Worm (Caenorhabditis elegans): Measurements from ENCODE around the gene vps-37.
A peak's percentile ranks its signal among the peaks of the same experiment; 100 is the strongest.

vps-37 gene

DNA sequence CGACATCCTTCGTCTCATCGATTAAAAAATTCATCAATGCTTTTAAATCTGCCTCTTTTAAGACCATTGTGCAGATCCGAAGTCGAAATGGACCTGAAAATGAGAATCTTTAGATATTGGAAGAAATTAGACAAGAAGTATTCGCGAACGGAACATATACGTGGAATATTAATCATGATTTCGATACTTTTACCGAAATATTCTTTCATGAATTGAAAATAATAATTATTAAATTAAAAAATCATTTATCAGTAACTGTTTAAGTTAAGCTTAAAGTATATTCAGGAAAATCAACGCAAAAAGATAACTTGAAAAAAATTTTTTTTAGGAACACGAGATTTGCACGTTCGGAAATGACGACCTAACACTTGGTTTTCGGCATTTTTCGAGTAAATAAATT, 8.8 kb downstream of the vps-37 start, which contains the start of gene CD4.8:
CD4.8 (minus strand) TSS at position 101 of the 400 bp plus-strand sequence.
- TF ChIP-seq pha-4 (GFP tag; IDR thresholded peaks at IDR 0.05) (no peak), pha-4 (tag; optimal IDR thresholded peaks at IDR 0.05) (no peak), dmd-6 (GFP tag; IDR thresholded peaks at IDR 0.05) (no peak), tra-1 (GFP tag; IDR thresholded peaks at IDR 0.05) (no peak), nhr-41 (GFP tag; IDR thresholded peaks at IDR 0.05) (no peak), ctbp-1 (GFP tag; IDR thresholded peaks at IDR 0.05) (no peak), mdt-29 (GFP tag; IDR thresholded peaks at IDR 0.05) (no peak), lin-39 (tag; optimal IDR thresholded peaks at IDR 0.05) (no peak), hmg-1.1 (GFP tag; IDR thresholded peaks at IDR 0.05) (no peak), ceh-20 (GFP tag; IDR thresholded peaks at IDR 0.05) (no peak), nhr-77 (tag; optimal IDR thresholded peaks at IDR 0.05) (no peak), spr-1 (tag; optimal IDR thresholded peaks at IDR 0.05) (no peak), skn-1 (tag; optimal IDR thresholded peaks at IDR 0.05) (no peak), nhr-28 (tag; optimal IDR thresholded peaks at IDR 0.05) (no peak), nhr-11 (tag; optimal IDR thresholded peaks at IDR 0.05) (no peak)

ce11 chrV:5602407-5602806, 9.9 kb downstream of the vps-37 start:
- TF ChIP-seq set-16 (GFP tag; IDR thresholded peaks at IDR 0.05) (peak; percentile 28; the same call in 1 of the 2 replicates), aha-1 (tag) (peak; percentile 28)

DNA sequence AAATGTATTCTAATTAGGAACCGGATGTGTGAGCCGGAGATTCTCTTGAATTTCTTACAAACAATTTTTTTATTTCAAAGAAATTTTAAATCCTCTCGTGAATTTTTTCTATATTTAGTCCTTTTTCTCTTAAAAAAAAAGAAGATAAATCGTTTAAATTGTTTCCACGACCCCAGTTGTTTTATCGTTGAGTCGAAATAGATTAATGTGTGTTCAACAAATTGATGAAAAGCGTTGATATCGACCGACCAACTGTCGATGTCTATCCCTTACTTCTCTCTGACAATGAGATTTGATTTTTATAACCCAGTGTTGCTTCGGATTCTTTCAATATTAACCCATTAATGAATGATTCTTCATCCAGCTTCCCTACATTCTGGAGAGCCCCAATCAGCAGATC, 13.8 kb downstream of the vps-37 start, which contains the start of gene CD4.1:
CD4.1 (plus strand) TSS at position 301 of the 400 bp plus-strand sequence.
- no peak for TF ChIP-seq fos-1 (tag; optimal IDR thresholded peaks at IDR 0.05)
- TF ChIP-seq spr-3 (GFP tag; optimal IDR thresholded peaks at IDR 0.05) = no peak
- no peak for TF ChIP-seq pha-4 (GFP tag; IDR thresholded peaks at IDR 0.05)
- no peak for TF ChIP-seq pha-4 (tag; optimal IDR thresholded peaks at IDR 0.05)
- no peak for TF ChIP-seq nhr-48 (tag; optimal IDR thresholded peaks at IDR 0.05)
- TF ChIP-seq F10B5.3 (tag; optimal IDR thresholded peaks at IDR 0.05) = no peak
- TF ChIP-seq nhr-25 (tag; optimal IDR thresholded peaks at IDR 0.05; ENCODE audit: borderline replicate concordance, insufficient read depth) = no peak
- TF ChIP-seq mdl-1 (tag; optimal IDR thresholded peaks at IDR 0.05) = no peak
- TF ChIP-seq lin-29 (GFP tag; IDR thresholded peaks at IDR 0.05) = no peak
- TF ChIP-seq lim-7 (GFP tag; IDR thresholded peaks at IDR 0.05) = no peak
- no peak for TF ChIP-seq zip-11 (GFP tag; IDR thresholded peaks at IDR 0.05)
- no peak for TF ChIP-seq madf-9 (GFP tag; conservative IDR thresholded peaks at IDR 0.05)
- no peak for TF ChIP-seq lsy-2 (tag; optimal IDR thresholded peaks at IDR 0.05)
- TF ChIP-seq ZK546.5 (tag; optimal IDR thresholded peaks at IDR 0.05) = no peak
- TF ChIP-seq mes-2 (tag; optimal IDR thresholded peaks at IDR 0.05; ENCODE audit: poor library complexity, severe bottlenecking) = no peak
- TF ChIP-seq daf-16 (GFP tag; optimal IDR thresholded peaks at IDR 0.05) = no peak
- TF ChIP-seq daf-16 (tag; optimal IDR thresholded peaks at IDR 0.05) = no peak
- TF ChIP-seq egl-43 (GFP tag; IDR thresholded peaks at IDR 0.05) = no peak
- no peak for TF ChIP-seq mxl-2 (GFP tag; conservative IDR thresholded peaks at IDR 0.05)
- TF ChIP-seq sdz-12 (GFP tag; optimal IDR thresholded peaks at IDR 0.05) = no peak
- TF ChIP-seq T20F7.1 (GFP tag; optimal IDR thresholded peaks at IDR 0.05) = no peak

DNA sequence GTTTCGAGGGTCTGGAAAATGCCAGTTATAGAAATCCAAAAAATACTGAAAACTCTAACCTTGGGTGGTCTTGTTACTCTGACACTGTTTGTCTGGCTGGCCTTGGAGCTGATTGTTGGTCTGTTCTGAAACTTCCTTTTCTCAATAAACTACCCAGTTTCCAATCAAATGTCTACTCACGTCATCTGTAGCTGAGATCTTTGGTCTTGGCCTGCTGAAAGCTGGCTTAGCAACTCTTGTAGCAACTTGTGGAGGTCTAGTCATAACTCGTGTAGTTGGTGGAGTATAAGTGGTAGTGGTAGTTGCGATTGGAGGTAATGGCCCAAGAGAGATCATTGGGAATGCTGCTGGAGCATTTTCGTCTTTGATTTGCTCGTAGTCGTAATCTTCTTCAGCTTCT, 17.7 kb downstream of the vps-37 start:
- TF ChIP-seq gei-8 (GFP tag; optimal IDR thresholded peaks at IDR 0.05) (no peak), unc-62 (GFP tag; optimal IDR thresholded peaks at IDR 0.05 in 1 of 2) (peak in 1 of 2 experiments; percentile 91), unc-62 (tag; optimal IDR thresholded peaks at IDR 0.05) (no peak), spr-3 (GFP tag; optimal IDR thresholded peaks at IDR 0.05) (no peak)

Data from whole organism, L4 larva.